Worm (Caenorhabditis elegans): ENCODE measurements around the gene gcy-7.

- TF ChIP-seq him-1 (tag; optimal IDR thresholded peaks at IDR 0.05) (no peak), W03F9.2 (tag; optimal IDR thresholded peaks at IDR 0.05) (no peak), dao-5 (tag; optimal IDR thresholded peaks at IDR 0.05) (no peak)
Observed at ce11 chrV:8437358-8437757, 50.2 kb downstream of the gcy-7 start.
